Worm (Caenorhabditis elegans) whole organism, L1 larva: ENCODE data around the gene T13F3.8.

Experiments used
- C34B4.2 ChIP-seq: sonication (generic microtip); optimal IDR thresholded peaks from 2 replicates; lab custom pipeline; 2017; ENCODE audit warnings: mild to moderate bottlenecking, missing genetic modification characterization, missing compliant biosample characterization
- blmp-1 ChIP-seq: fragments of 150-350 bp; optimal IDR thresholded peaks from 2 replicates; lab custom pipeline; 2014; ENCODE audit warnings: missing biosample characterization, missing genetic modification characterization
- ceh-88 ChIP-seq: fragments of 200-800 bp; sonication (Bioruptor generic); IDR thresholded peaks from 2 replicates; pipeline ENCODE4 v1.3.6; 2022; ENCODE audit warnings: missing genetic modification characterization, missing compliant biosample characterization
- ceh-90 ChIP-seq: sonication (generic microtip); optimal IDR thresholded peaks from 2 replicates; lab custom pipeline; 2016; ENCODE audit warnings: missing genetic modification characterization, missing compliant biosample characterization
- dsc-1 ChIP-seq: sonication (generic microtip); optimal IDR thresholded peaks from 2 replicates; lab custom pipeline; 2016; ENCODE audit warnings: mild to moderate bottlenecking, missing genetic modification characterization, missing compliant biosample characterization
- lsy-2 ChIP-seq, 2 experiments: fragments of 150-350 bp; optimal IDR thresholded peaks; 2 replicates each; lab custom pipeline; 2014; ENCODE audit warnings: missing biosample characterization in 2 of 2, missing genetic modification characterization in 2 of 2
- pag-3 ChIP-seq: sonication (generic microtip); optimal IDR thresholded peaks from 2 replicates; lab custom pipeline; 2017; ENCODE audit warnings: missing genetic modification characterization, mild to moderate bottlenecking, missing compliant biosample characterization, antibody characterized with exemption, borderline replicate concordance; ENCODE audit not compliant: insufficient read depth
- unc-62 ChIP-seq: fragments of 150-350 bp; optimal IDR thresholded peaks from 2 replicates; lab custom pipeline; 2014; ENCODE audit warnings: missing biosample characterization, missing genetic modification reagents, missing genetic modification characterization
- unc-86 ChIP-seq: sonication (generic microtip); optimal IDR thresholded peaks from 2 replicates; lab custom pipeline; 2016; ENCODE audit warnings: missing genetic modification characterization, missing compliant biosample characterization

DNA sequence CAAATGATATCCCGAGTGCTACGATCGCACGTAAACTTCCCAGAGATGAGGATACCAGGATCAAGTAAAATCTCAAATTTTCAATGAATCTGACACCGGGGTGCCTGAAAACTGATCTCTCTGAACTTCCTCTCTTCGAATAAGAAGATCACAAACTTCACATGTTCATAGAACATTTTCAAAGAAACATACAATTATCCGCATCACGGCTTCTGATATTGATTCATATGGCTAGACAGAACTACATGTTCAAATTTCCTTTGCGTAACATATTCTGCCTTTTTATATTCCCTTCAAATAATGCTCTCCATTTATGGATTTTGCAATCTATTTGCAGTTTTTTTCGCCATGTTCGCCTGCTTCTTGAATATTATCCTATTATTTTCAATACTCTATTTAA is 27.5 kb downstream of the T13F3.8 start, which contains the start of gene srbc-83:
- TF ChIP-seq ceh-90 (tag; lab: Kevin White, UChicago), result no peak
- TF ChIP-seq unc-86 (tag; lab: Kevin White, UChicago), result no peak
- no peak for TF ChIP-seq C34B4.2 (tag; lab: Kevin White, UChicago)
- no peak for TF ChIP-seq blmp-1
- no peak for TF ChIP-seq dsc-1
- TF ChIP-seq ceh-88 (GFP tag; lab: Robert Waterston, UW), result no peak
- no peak for TF ChIP-seq lsy-2 (tag; optimal IDR thresholded peaks at IDR 0.05; lab: Kevin White, UChicago)
- no peak for TF ChIP-seq unc-62 (GFP tag; lab: Kevin White, UChicago)
- TF ChIP-seq pag-3, result no peak
